Worm (Caenorhabditis elegans): ENCODE measurements around the gene mul-1.
"Not testable (repeated sequence)": the region's sequence is repeated elsewhere in the genome, so short reads cannot be mapped to it uniquely, and the experiment has no call there.

mul-1 gene

ce11 chrIV:4144784-4145183, 21.8 kb upstream of the mul-1 start, which contains the start of gene R07C12.3:
Gene R07C12.3 (plus strand): TSS chrIV:4145084.
- TF ChIP-seq med-1 (GFP tag; optimal IDR thresholded peaks at IDR 0.05; ENCODE audit: insufficient read depth) (no peak), tab-1 (GFP tag; IDR thresholded peaks at IDR 0.05) (no peak), cog-1 (tag; optimal IDR thresholded peaks at IDR 0.05) (no peak), ref-1 (GFP tag; conservative IDR thresholded peaks at IDR 0.05) (no peak), flt-1 (GFP tag; IDR thresholded peaks at IDR 0.05) (no peak), ztf-29 (GFP tag; IDR thresholded peaks at IDR 0.05) (no peak), ztf-23 (GFP tag; IDR thresholded peaks at IDR 0.05) (no peak), T22C8.4 (GFP tag; IDR thresholded peaks at IDR 0.05) (no peak), klf-2 (GFP tag; conservative IDR thresholded peaks at IDR 0.05) (no peak)

- not testable (repeated sequence) for TF ChIP-seq klf-2 (GFP tag; conservative IDR thresholded peaks at IDR 0.05); T22C8.4 (GFP tag; IDR thresholded peaks at IDR 0.05); med-1 (GFP tag; optimal IDR thresholded peaks at IDR 0.05; ENCODE audit: insufficient read depth)
Measured at ce11 chrIV:4142986-4143385, 20.0 kb upstream of the mul-1 start, which contains the start of gene F49F1.12. Gene F49F1.12 (minus strand): TSS chrIV:4143086.

ce11 chrIV:4141311-4141710, 18.3 kb upstream of the mul-1 start, which contains the start of gene F49F1.11:
Gene F49F1.11 (minus strand): TSS chrIV:4141411.
- TF ChIP-seq cog-1 (tag; optimal IDR thresholded peaks at IDR 0.05): no peak
- no peak for TF ChIP-seq ztf-23 (GFP tag; IDR thresholded peaks at IDR 0.05)
- no peak for TF ChIP-seq tab-1 (GFP tag; IDR thresholded peaks at IDR 0.05)
- no peak for TF ChIP-seq ref-1 (GFP tag; conservative IDR thresholded peaks at IDR 0.05)
- TF ChIP-seq ztf-29 (GFP tag; IDR thresholded peaks at IDR 0.05): no peak
- no peak for TF ChIP-seq klf-2 (GFP tag; conservative IDR thresholded peaks at IDR 0.05)
- no peak for TF ChIP-seq med-1 (GFP tag; optimal IDR thresholded peaks at IDR 0.05; ENCODE audit: insufficient read depth)

ce11 chrIV:4140265-4140664, 17.3 kb upstream of the mul-1 start, which contains the start of gene F49F1.18:
Gene F49F1.18 (minus strand): TSS chrIV:4140365.
- TF ChIP-seq ztf-29 (GFP tag; IDR thresholded peaks at IDR 0.05): no peak
- TF ChIP-seq cog-1 (tag; optimal IDR thresholded peaks at IDR 0.05): no peak
- TF ChIP-seq klf-2 (GFP tag; conservative IDR thresholded peaks at IDR 0.05): no peak
- no peak for TF ChIP-seq med-1 (GFP tag; optimal IDR thresholded peaks at IDR 0.05; ENCODE audit: insufficient read depth)
- TF ChIP-seq ref-1 (GFP tag; conservative IDR thresholded peaks at IDR 0.05): no peak
- TF ChIP-seq flt-1 (GFP tag; IDR thresholded peaks at IDR 0.05): no peak
- TF ChIP-seq ztf-23 (GFP tag; IDR thresholded peaks at IDR 0.05): no peak
- TF ChIP-seq tab-1 (GFP tag; IDR thresholded peaks at IDR 0.05): no peak
- no peak for TF ChIP-seq T22C8.4 (GFP tag; IDR thresholded peaks at IDR 0.05)

DNA sequence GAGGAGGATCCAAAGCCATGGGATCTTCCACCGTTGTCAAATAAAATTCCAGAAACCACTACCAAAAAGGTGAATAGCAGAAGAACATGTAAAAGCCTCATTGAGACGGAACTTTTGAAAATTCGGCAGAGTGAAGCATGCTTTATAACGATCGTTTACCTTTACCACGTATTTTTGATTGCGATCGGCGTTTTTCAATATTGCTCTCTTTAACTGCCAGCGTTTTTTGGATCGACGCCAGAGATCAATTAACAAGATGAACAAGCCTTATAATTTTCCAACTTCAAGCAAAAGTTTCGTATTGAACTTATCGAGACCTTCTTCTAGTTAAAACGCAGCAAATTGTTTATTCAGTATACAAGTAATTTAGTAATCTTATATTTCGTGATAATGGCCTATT, 16.1 kb upstream of the mul-1 start, which contains the start of gene F49F1.10:
F49F1.10 (minus strand) TSS at position 101 of the 400 bp plus-strand sequence.
- no peak for TF ChIP-seq tab-1 (GFP tag; IDR thresholded peaks at IDR 0.05)
- TF ChIP-seq ref-1 (GFP tag; conservative IDR thresholded peaks at IDR 0.05): no peak
- no peak for TF ChIP-seq cog-1 (tag; optimal IDR thresholded peaks at IDR 0.05)
- no peak for TF ChIP-seq flt-1 (GFP tag; IDR thresholded peaks at IDR 0.05)
- no peak for TF ChIP-seq med-1 (GFP tag; optimal IDR thresholded peaks at IDR 0.05; ENCODE audit: insufficient read depth)
- no peak for TF ChIP-seq klf-2 (GFP tag; conservative IDR thresholded peaks at IDR 0.05)
- no peak for TF ChIP-seq T22C8.4 (GFP tag; IDR thresholded peaks at IDR 0.05)
- TF ChIP-seq ztf-23 (GFP tag; IDR thresholded peaks at IDR 0.05): no peak
- TF ChIP-seq ztf-29 (GFP tag; IDR thresholded peaks at IDR 0.05): no peak

DNA sequence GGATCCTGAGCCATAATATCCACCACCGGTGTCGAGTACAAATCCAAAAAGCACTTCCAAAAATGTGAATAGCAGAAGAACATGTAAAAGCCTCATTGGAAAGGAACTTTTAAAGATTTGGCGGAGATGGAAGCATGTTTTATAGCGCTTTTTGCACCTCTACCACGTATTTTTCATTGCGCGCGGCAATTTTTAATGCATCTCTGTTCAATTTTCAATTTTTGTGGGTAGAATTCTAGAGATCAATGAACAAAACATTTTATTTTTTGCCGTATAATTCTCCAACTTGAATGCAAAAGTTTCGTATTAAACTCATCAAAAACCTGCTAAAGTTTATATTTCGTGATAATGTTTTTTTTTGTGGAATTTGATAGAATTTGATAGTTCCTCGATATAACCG, 14.5 kb upstream of the mul-1 start, which contains the start of gene F49F1.9:
F49F1.9 (minus strand) TSS at position 101 of the 400 bp plus-strand sequence.
- TF ChIP-seq T22C8.4 (GFP tag; IDR thresholded peaks at IDR 0.05): no peak
- no peak for TF ChIP-seq flt-1 (GFP tag; IDR thresholded peaks at IDR 0.05)
- no peak for TF ChIP-seq cog-1 (tag; optimal IDR thresholded peaks at IDR 0.05)
- TF ChIP-seq tab-1 (GFP tag; IDR thresholded peaks at IDR 0.05): no peak
- no peak for TF ChIP-seq med-1 (GFP tag; optimal IDR thresholded peaks at IDR 0.05; ENCODE audit: insufficient read depth)
- TF ChIP-seq ztf-29 (GFP tag; IDR thresholded peaks at IDR 0.05): no peak
- TF ChIP-seq klf-2 (GFP tag; conservative IDR thresholded peaks at IDR 0.05): no peak
- TF ChIP-seq ref-1 (GFP tag; conservative IDR thresholded peaks at IDR 0.05): no peak
- no peak for TF ChIP-seq ztf-23 (GFP tag; IDR thresholded peaks at IDR 0.05)

ce11 chrIV:4135744-4136143, 12.8 kb upstream of the mul-1 start, which contains the start of gene F49F1.17:
Gene F49F1.17 (minus strand): TSS chrIV:4135844.
- TF ChIP-seq ztf-23 (GFP tag; IDR thresholded peaks at IDR 0.05): no peak
- TF ChIP-seq T22C8.4 (GFP tag; IDR thresholded peaks at IDR 0.05): no peak
- no peak for TF ChIP-seq flt-1 (GFP tag; IDR thresholded peaks at IDR 0.05)
- TF ChIP-seq tab-1 (GFP tag; IDR thresholded peaks at IDR 0.05): no peak
- TF ChIP-seq med-1 (GFP tag; optimal IDR thresholded peaks at IDR 0.05; ENCODE audit: insufficient read depth): no peak
- TF ChIP-seq ztf-29 (GFP tag; IDR thresholded peaks at IDR 0.05): no peak
- no peak for TF ChIP-seq ref-1 (GFP tag; conservative IDR thresholded peaks at IDR 0.05)
- no peak for TF ChIP-seq klf-2 (GFP tag; conservative IDR thresholded peaks at IDR 0.05)
- TF ChIP-seq cog-1 (tag; optimal IDR thresholded peaks at IDR 0.05): no peak

DNA sequence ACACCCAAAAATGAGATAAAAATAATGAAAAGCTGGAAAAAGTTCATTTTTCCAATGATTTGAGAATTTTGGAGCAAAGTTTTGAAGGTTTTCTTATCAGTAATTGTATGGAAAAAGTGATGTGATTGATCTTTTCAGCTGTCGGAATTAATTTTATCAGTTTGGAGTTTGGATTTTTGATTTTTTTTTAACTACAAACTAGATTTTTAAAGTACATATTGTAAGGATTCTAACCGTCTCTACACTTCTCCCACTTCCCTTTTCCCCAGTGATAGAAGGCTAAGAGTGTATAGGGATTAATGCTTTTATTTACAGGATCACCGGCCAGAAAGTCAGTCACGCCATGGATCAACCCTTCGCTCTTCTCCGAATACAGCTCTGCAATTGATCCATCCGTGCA, 2.7 kb upstream of the mul-1 start, which contains the start of gene F49F1.7:
F49F1.7 (minus strand) TSS at position 101 of the 400 bp plus-strand sequence.
- not testable (repeated sequence) for TF ChIP-seq flt-1 (GFP tag; IDR thresholded peaks at IDR 0.05); med-1 (GFP tag; optimal IDR thresholded peaks at IDR 0.05; ENCODE audit: insufficient read depth); ztf-29 (GFP tag; IDR thresholded peaks at IDR 0.05)

DNA sequence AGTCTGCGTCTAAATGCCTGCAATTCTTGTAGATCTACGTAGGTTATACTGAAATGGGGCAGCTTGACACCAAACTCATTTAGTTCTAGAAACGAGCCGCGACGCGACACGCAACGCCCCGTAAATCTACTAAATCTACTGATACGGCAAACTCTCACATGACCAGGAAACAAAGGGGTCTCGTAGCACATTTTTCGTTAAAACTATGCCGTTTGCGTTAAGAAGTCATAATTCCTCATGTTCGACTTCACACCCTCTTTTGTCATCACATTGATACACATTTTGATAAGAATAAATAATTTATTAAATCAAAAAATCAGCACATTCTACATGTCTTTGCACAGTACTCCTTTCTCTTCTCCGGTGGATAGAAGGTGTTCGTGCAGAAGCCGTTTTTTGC, 1.9 kb downstream of the mul-1 start:
- TF ChIP-seq klf-2 (GFP tag; conservative IDR thresholded peaks at IDR 0.05): no peak
- TF ChIP-seq tab-1 (GFP tag; IDR thresholded peaks at IDR 0.05): no peak
- TF ChIP-seq ref-1 (GFP tag; conservative IDR thresholded peaks at IDR 0.05): no peak
- no peak for TF ChIP-seq T22C8.4 (GFP tag; IDR thresholded peaks at IDR 0.05)
- no peak for TF ChIP-seq cog-1 (tag; optimal IDR thresholded peaks at IDR 0.05)
- TF ChIP-seq med-1 (GFP tag; optimal IDR thresholded peaks at IDR 0.05; ENCODE audit: insufficient read depth): no peak
- no peak for TF ChIP-seq ztf-29 (GFP tag; IDR thresholded peaks at IDR 0.05)

ce11 chrIV:4120263-4120662, 2.7 kb downstream of the mul-1 start, which contains the start of gene F49F1.5:
Gene F49F1.5 (minus strand): TSS chrIV:4120415.
- TF ChIP-seq ztf-23 (GFP tag; IDR thresholded peaks at IDR 0.05): no peak
- TF ChIP-seq flt-1 (GFP tag; IDR thresholded peaks at IDR 0.05): no peak
